Worm (Caenorhabditis elegans) whole organism, L3 larva: Measurements from ENCODE around the gene krr-1.

Experiments used
- R02D3.7 ChIP-seq: fragments of 150-350 bp; optimal IDR thresholded peaks from 2 replicates; lab custom pipeline; 2014; ENCODE audit warnings: missing biosample characterization, missing genetic modification characterization
- aly-2 ChIP-seq: fragments of 150-350 bp; optimal IDR thresholded peaks from 2 replicates; lab custom pipeline; 2014; ENCODE audit warnings: missing biosample characterization, missing genetic modification characterization
- daf-12 ChIP-seq: fragments of 150-350 bp; optimal IDR thresholded peaks from 2 replicates; lab custom pipeline; 2014; ENCODE audit warnings: missing biosample characterization, missing genetic modification reagents, missing genetic modification characterization
- egl-27 ChIP-seq: sonication (generic microtip); optimal IDR thresholded peaks from 4 replicates; lab custom pipeline; 2017; ENCODE audit warnings: missing biosample characterization, missing genetic modification reagents, missing genetic modification characterization
- elt-2 ChIP-seq: sonication (generic microtip); optimal IDR thresholded peaks from 2 replicates; lab custom pipeline; 2016; ENCODE audit warnings: missing genetic modification reagents, mild to moderate bottlenecking, missing genetic modification characterization, missing compliant biosample characterization
- eor-1 ChIP-seq, 2 experiments: fragments of 150-350 bp; optimal IDR thresholded peaks; 2 replicates each; lab custom pipeline; 2014 to 2018; ENCODE audit warnings: missing biosample characterization in 2 of 2, missing genetic modification characterization in 2 of 2
- fkh-10 ChIP-seq: sonication (generic microtip); optimal IDR thresholded peaks from 2 replicates; lab custom pipeline; 2017; ENCODE audit warnings: missing biosample characterization, missing genetic modification reagents, missing genetic modification characterization
- fkh-2 ChIP-seq: fragments of 150-350 bp; optimal IDR thresholded peaks from 2 replicates; lab custom pipeline; 2014; ENCODE audit warnings: missing biosample characterization, missing genetic modification reagents, missing genetic modification characterization
- fos-1 ChIP-seq: fragments of 150-350 bp; optimal IDR thresholded peaks from 2 replicates; lab custom pipeline; 2014; ENCODE audit warnings: missing biosample characterization, missing genetic modification characterization
- lsy-12 ChIP-seq: sonication (generic microtip); optimal IDR thresholded peaks from 2 replicates; lab custom pipeline; 2016; ENCODE audit warnings: mild to moderate bottlenecking, missing genetic modification characterization, missing compliant biosample characterization
- mdl-1 ChIP-seq: fragments of 150-350 bp; optimal IDR thresholded peaks from 2 replicates; lab custom pipeline; 2014; ENCODE audit warnings: missing biosample characterization, missing genetic modification characterization
- mml-1 ChIP-seq: fragments of 150-350 bp; sonication (generic microtip); optimal IDR thresholded peaks from 3 replicates; lab custom pipeline; 2014; ENCODE audit warnings: missing biosample characterization, missing genetic modification characterization
- nfya-1 ChIP-seq: sonication (generic microtip); optimal IDR thresholded peaks from 2 replicates; lab custom pipeline; 2017; ENCODE audit warnings: missing genetic modification characterization, mild to moderate bottlenecking, missing compliant biosample characterization, antibody characterized with exemption, moderate library complexity; ENCODE audit not compliant: insufficient read depth
- nhr-12 ChIP-seq: fragments of 150-350 bp; optimal IDR thresholded peaks from 2 replicates; lab custom pipeline; 2014; ENCODE audit warnings: missing biosample characterization, missing genetic modification characterization
- nhr-25 ChIP-seq: sonication (generic microtip); optimal IDR thresholded peaks from 2 replicates; lab custom pipeline; 2017; ENCODE audit warnings: missing biosample characterization, missing genetic modification characterization
- nhr-28 ChIP-seq: fragments of 150-350 bp; optimal IDR thresholded peaks from 2 replicates; lab custom pipeline; 2014; ENCODE audit warnings: missing biosample characterization, missing genetic modification characterization
- nhr-43 ChIP-seq: sonication (generic microtip); optimal IDR thresholded peaks from 2 replicates; lab custom pipeline; 2016; ENCODE audit warnings: mild to moderate bottlenecking, missing genetic modification characterization, missing compliant biosample characterization; ENCODE audit not compliant: poor library complexity, severe bottlenecking
- nhr-76 ChIP-seq: fragments of 150-350 bp; sonication (generic microtip); optimal IDR thresholded peaks from 5 replicates; lab custom pipeline; 2014; ENCODE audit warnings: missing biosample characterization, missing genetic modification characterization
- nhr-77 ChIP-seq: fragments of 150-350 bp; optimal IDR thresholded peaks from 2 replicates; lab custom pipeline; 2014; ENCODE audit warnings: missing biosample characterization, missing genetic modification characterization
- pha-4 ChIP-seq: fragments of 150-350 bp; optimal IDR thresholded peaks from 2 replicates; lab custom pipeline; 2014; ENCODE audit warnings: missing biosample characterization, missing genetic modification reagents, missing genetic modification characterization
- sea-2 ChIP-seq: fragments of 150-350 bp; sonication (generic microtip); optimal IDR thresholded peaks from 4 replicates; lab custom pipeline; 2014; ENCODE audit warnings: missing biosample characterization, missing genetic modification reagents, missing genetic modification characterization
- snpc-4 ChIP-seq: fragments of 150-350 bp; optimal IDR thresholded peaks from 2 replicates; lab custom pipeline; 2014; ENCODE audit warnings: missing biosample characterization, missing genetic modification characterization
- tbx-2 ChIP-seq: sonication (generic microtip); optimal IDR thresholded peaks from 2 replicates; lab custom pipeline; 2016; ENCODE audit warnings: mild to moderate bottlenecking, missing genetic modification characterization, missing compliant biosample characterization
- unc-39 ChIP-seq: sonication (generic microtip); optimal IDR thresholded peaks from 4 replicates; lab custom pipeline; 2017; ENCODE audit warnings: missing biosample characterization, missing genetic modification characterization
- unc-62 ChIP-seq: fragments of 150-350 bp; sonication (generic microtip); optimal IDR thresholded peaks from 4 replicates; lab custom pipeline; 2014; ENCODE audit warnings: missing biosample characterization, missing genetic modification reagents, missing genetic modification characterization
- zag-1 ChIP-seq: fragments of 150-350 bp; optimal IDR thresholded peaks from 2 replicates; lab custom pipeline; 2014; ENCODE audit warnings: missing biosample characterization, missing genetic modification characterization
- ztf-11 ChIP-seq: fragments of 150-350 bp; optimal IDR thresholded peaks from 2 replicates; lab custom pipeline; 2014; ENCODE audit warnings: missing biosample characterization, missing genetic modification characterization
- ztf-4 ChIP-seq: fragments of 150-350 bp; optimal IDR thresholded peaks from 2 replicates; lab custom pipeline; 2014; ENCODE audit warnings: missing biosample characterization, missing genetic modification characterization

The krr-1 gene

DNA sequence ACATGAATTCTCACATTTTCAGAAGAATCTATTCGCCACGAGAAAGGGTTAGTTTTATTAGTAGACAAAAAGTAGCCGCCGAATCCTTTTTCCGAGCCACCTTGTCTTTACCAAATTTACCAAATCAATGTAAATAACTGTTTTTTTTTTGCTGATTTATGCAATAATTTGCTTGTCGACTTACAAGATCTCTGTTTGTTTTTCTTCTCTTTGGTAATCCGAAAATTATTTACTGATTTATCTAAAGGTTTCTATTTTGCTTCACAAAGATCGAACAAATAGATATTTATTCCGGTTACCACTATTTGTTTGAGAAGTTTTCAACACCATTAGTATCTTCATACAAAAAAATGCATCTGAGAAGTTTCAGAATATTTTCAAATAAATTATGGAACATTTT, 35.0 kb downstream of the krr-1 start, which contains the start of gene C13A2.7:
C13A2.7 (plus strand) TSS at position 301 of the 400 bp plus-strand sequence.
- TF ChIP-seq ztf-4 (tag; lab: Kevin White, UChicago) (no peak), lsy-12 (no peak), egl-27 (tag; lab: Kevin White, UChicago) (no peak), snpc-4 (tag; lab: Kevin White, UChicago) (no peak)

ce11 chrV:7269399-7269798, 38.4 kb downstream of the krr-1 start, which contains the start of gene C13A2.6:
Gene C13A2.6 (plus strand): TSS chrV:7269699.
- TF ChIP-seq R02D3.7 (tag; lab: Kevin White, UChicago) (no peak), pha-4 (tag; lab: Kevin White, UChicago) (no peak), unc-62 (GFP tag; lab: Kevin White, UChicago) (no peak), fkh-2 (tag; lab: Kevin White, UChicago) (no peak)

ce11 chrV:7274992-7275391, 44.0 kb downstream of the krr-1 start, which contains the start of gene C13A2.10:
Gene C13A2.10 (minus strand): TSS chrV:7275092.
- TF ChIP-seq daf-12 (tag; lab: Kevin White, UChicago) (no peak), R02D3.7 (tag; lab: Kevin White, UChicago) (no peak), elt-2 (tag; lab: Kevin White, UChicago) (no peak)

ce11 chrV:7275491-7275890, 44.5 kb downstream of the krr-1 start, which contains the start of gene C13A2.5:
Gene C13A2.5 (plus strand): TSS chrV:7275791.
- TF ChIP-seq nhr-25 (tag; lab: Kevin White, UChicago), result no peak
- no peak for TF ChIP-seq nfya-1 (tag; lab: Kevin White, UChicago)
- TF ChIP-seq unc-39 (tag; lab: Kevin White, UChicago), result no peak
- no peak for TF ChIP-seq tbx-2 (tag; lab: Kevin White, UChicago)
- TF ChIP-seq eor-1 (tag; optimal IDR thresholded peaks at IDR 0.05; lab: Kevin White, UChicago), result no peak
- no peak for TF ChIP-seq aly-2 (tag; lab: Kevin White, UChicago)
- TF ChIP-seq mdl-1 (tag; lab: Kevin White, UChicago), result no peak

DNA sequence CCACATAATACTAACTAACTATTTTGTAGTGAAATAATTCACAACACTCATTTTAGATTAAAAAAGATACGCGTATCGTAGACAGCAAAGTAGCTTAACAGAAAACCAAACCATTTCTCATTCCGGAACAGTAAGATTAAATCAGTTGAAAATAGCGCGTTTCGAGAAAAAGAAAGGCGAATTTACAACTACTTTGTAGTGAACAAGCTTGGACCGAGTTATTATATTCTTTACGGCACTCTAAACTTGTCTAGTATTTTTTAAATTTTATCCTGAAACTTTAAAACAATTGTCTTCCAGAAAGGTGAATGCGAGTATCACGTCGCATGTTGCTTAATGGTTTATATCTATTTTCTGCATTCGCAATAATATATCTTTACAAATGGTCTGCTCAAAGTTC, 48.1 kb downstream of the krr-1 start, which contains the start of gene C13A2.4:
C13A2.4 (plus strand) TSS at position 301 of the 400 bp plus-strand sequence.
- TF ChIP-seq nhr-28, result no peak
- no peak for TF ChIP-seq nhr-77 (tag; lab: Kevin White, UChicago)
- no peak for TF ChIP-seq nhr-12 (tag; lab: Kevin White, UChicago)
- no peak for TF ChIP-seq pha-4 (tag; lab: Kevin White, UChicago)
- no peak for TF ChIP-seq aly-2 (tag; lab: Kevin White, UChicago)
- no peak for TF ChIP-seq daf-12 (tag; lab: Kevin White, UChicago)
- no peak for TF ChIP-seq lsy-12
- no peak for TF ChIP-seq nhr-43

DNA sequence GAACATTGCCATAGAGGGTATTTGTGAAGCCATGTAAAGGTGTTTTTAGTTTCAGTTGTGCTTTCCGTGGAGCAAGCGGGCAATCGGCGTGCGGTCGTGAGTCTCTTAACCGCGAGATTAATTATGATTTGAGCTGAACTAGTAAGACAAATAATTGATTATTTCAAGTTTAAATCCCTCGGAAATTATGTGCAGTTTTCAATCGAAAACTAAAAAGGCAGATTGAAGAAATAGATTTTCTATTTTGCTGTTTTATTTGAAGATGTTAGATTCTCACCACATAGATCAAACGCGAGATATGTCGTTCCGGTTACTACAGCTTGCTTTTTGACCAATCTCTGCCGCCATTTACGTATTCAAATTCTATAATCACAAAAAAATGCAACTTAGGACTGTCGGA, 51.0 kb downstream of the krr-1 start, which contains the start of gene C13A2.3:
C13A2.3 (plus strand) TSS at position 301 of the 400 bp plus-strand sequence.
- TF ChIP-seq fkh-10, result no peak
- no peak for TF ChIP-seq fos-1 (tag; lab: Kevin White, UChicago)
- TF ChIP-seq sea-2 (GFP tag; lab: Kevin White, UChicago), result no peak
- TF ChIP-seq nhr-25 (tag; lab: Kevin White, UChicago), result no peak
- TF ChIP-seq unc-62 (GFP tag; lab: Kevin White, UChicago), result no peak
- no peak for TF ChIP-seq nhr-28
- TF ChIP-seq mdl-1 (tag; lab: Kevin White, UChicago), result no peak
- TF ChIP-seq lsy-12, result no peak
- TF ChIP-seq zag-1 (tag; lab: Kevin White, UChicago), result no peak
- TF ChIP-seq mml-1 (tag; lab: Kevin White, UChicago), result no peak
- TF ChIP-seq nhr-76 (tag; lab: Kevin White, UChicago), result no peak
- no peak for TF ChIP-seq ztf-11 (tag; lab: Kevin White, UChicago)
- TF ChIP-seq fkh-2 (tag; lab: Kevin White, UChicago), result no peak
- no peak for TF ChIP-seq tbx-2 (tag; lab: Kevin White, UChicago)
- no peak for TF ChIP-seq nhr-43
